Worm (Caenorhabditis elegans): ENCODE data around the gene ostf-4.

ostf-4 gene

ce11 chrIII:10337508-10338166, 19.3 kb upstream of the ostf-4 start, which contains the start of gene ttr-15 (continued):
- no peak for TF ChIP-seq ztf-25 (GFP tag; IDR thresholded peaks at IDR 0.05)
- TF ChIP-seq tbx-9 (tag; optimal IDR thresholded peaks at IDR 0.05; ENCODE audit: borderline replicate concordance), result peak; percentile 71
- TF ChIP-seq ceh-79 (tag; optimal IDR thresholded peaks at IDR 0.05), result no peak
- no peak for TF ChIP-seq snpc-1.1 (tag; optimal IDR thresholded peaks at IDR 0.05; ENCODE audit: insufficient read depth)
- TF ChIP-seq egl-44 (GFP tag; IDR thresholded peaks at IDR 0.05), result no peak
- no peak for TF ChIP-seq snpc-3.4 (tag; optimal IDR thresholded peaks at IDR 0.05)
- 0 out of 2 replicates have a peak, but pooled peaks have one; percentile 25 for TF ChIP-seq madf-6 (GFP tag; IDR thresholded peaks at IDR 0.05)
- TF ChIP-seq ama-1 (optimal IDR thresholded peaks at IDR 0.05), result peak; percentile 92
- TF ChIP-seq ama-1 (GFP tag; optimal IDR thresholded peaks at IDR 0.05), result peak in 1 of 2 experiments; percentile 6
- no peak for TF ChIP-seq nhr-90 (tag; optimal IDR thresholded peaks at IDR 0.05)
- no peak for TF ChIP-seq efl-1 (GFP tag; optimal IDR thresholded peaks at IDR 0.05)
- TF ChIP-seq somi-1 (GFP tag; optimal IDR thresholded peaks at IDR 0.05), result no peak
- no peak for TF ChIP-seq egl-18 (GFP tag; IDR thresholded peaks at IDR 0.05)
- no peak for TF ChIP-seq Y53G8AR.9 (GFP tag; conservative IDR thresholded peaks at IDR 0.05)
- no peak for TF ChIP-seq lag-1 (GFP tag; IDR thresholded peaks at IDR 0.05)
- no peak for TF ChIP-seq snpc-4 (GFP tag; optimal IDR thresholded peaks at IDR 0.05)
- no peak for TF ChIP-seq snpc-4 (tag; optimal IDR thresholded peaks at IDR 0.05)

- TF ChIP-seq B0035.1 (tag; optimal IDR thresholded peaks at IDR 0.05) (no peak), nhr-90 (tag; optimal IDR thresholded peaks at IDR 0.05) (no peak), fkh-3 (tag; optimal IDR thresholded peaks at IDR 0.05) (no peak), attf-3 (GFP tag; conservative IDR thresholded peaks at IDR 0.05) (no peak), ztf-6 (GFP tag; IDR thresholded peaks at IDR 0.05) (no peak), snpc-1.3 (tag; optimal IDR thresholded peaks at IDR 0.05; ENCODE audit: insufficient read depth) (no peak), lsl-1 (GFP tag; optimal IDR thresholded peaks at IDR 0.05) (no peak), F37B4.10 (GFP tag; IDR thresholded peaks at IDR 0.05) (no peak)
Measured at ce11 chrIII:10336109-10336508, 17.8 kb upstream of the ostf-4 start.

- peak; percentile 93 for TF ChIP-seq tbx-9 (tag; optimal IDR thresholded peaks at IDR 0.05; ENCODE audit: borderline replicate concordance)
- no peak for TF ChIP-seq madf-8 (GFP tag; conservative IDR thresholded peaks at IDR 0.05)
- TF ChIP-seq Y67H2A.10 (GFP tag; conservative IDR thresholded peaks at IDR 0.05), result no peak
- no peak for TF ChIP-seq xnd-1 (tag; optimal IDR thresholded peaks at IDR 0.05)
- no peak for TF ChIP-seq ets-4 (GFP tag; optimal IDR thresholded peaks at IDR 0.05)
- no peak for TF ChIP-seq nhr-80 (tag; optimal IDR thresholded peaks at IDR 0.05)
Measured at ce11 chrIII:10335086-10335485, 16.7 kb upstream of the ostf-4 start, which contains the start of gene ced-9. ced-9 (plus strand) TSS chrIII:10335172.

- TF ChIP-seq let-526 (GFP tag; IDR thresholded peaks at IDR 0.05) (no peak), rec-8 (tag; optimal IDR thresholded peaks at IDR 0.05) (no peak), ceh-91 (GFP tag; IDR thresholded peaks at IDR 0.05) (peak; percentile 53), nhr-80 (tag; optimal IDR thresholded peaks at IDR 0.05) (peak; percentile 84), F39B2.1 (GFP tag; IDR thresholded peaks at IDR 0.05) (no peak), egrh-3 (GFP tag; IDR thresholded peaks at IDR 0.05) (no peak), madf-6 (GFP tag; IDR thresholded peaks at IDR 0.05) (peak; percentile 87), fkh-3 (tag; optimal IDR thresholded peaks at IDR 0.05) (no peak), atf-7 (tag; optimal IDR thresholded peaks at IDR 0.05) (peak; percentile 61), madf-10 (tag; optimal IDR thresholded peaks at IDR 0.05) (peak; percentile 3), zfh-2 (GFP tag; conservative IDR thresholded peaks at IDR 0.05) (peak; percentile 84), Y56A3A.18 (GFP tag; IDR thresholded peaks at IDR 0.05) (peak; percentile 58; the same call in 1 of the 2 replicates), pha-4 (tag; optimal IDR thresholded peaks at IDR 0.05) (peak; percentile 66), somi-1 (GFP tag; optimal IDR thresholded peaks at IDR 0.05) (no peak), chd-7 (tag; optimal IDR thresholded peaks at IDR 0.05) (peak; percentile 0), bed-2 (GFP tag; IDR thresholded peaks at IDR 0.05) (0 out of 2 replicates have a peak, but pooled peaks have one; percentile 12), lin-26 (GFP tag; IDR thresholded peaks at IDR 0.05) (0 out of 2 replicates have a peak, but pooled peaks have one; percentile 13), snpc-3.4 (tag; optimal IDR thresholded peaks at IDR 0.05) (peak; percentile 63), ama-1 (optimal IDR thresholded peaks at IDR 0.05) (no peak), ama-1 (GFP tag; optimal IDR thresholded peaks at IDR 0.05) (no peak)
Measured at ce11 chrIII:10333961-10334542, 15.7 kb upstream of the ostf-4 start, which contains the start of the genes jmjd-4 and mev-1. jmjd-4 (minus strand) TSS chrIII:10334018. mev-1 (plus strand) TSS chrIII:10334277.

Data from whole organism, young adult.